Worm (Caenorhabditis elegans) whole organism, L3 larva: ENCODE data around the gene plr-1.

Experiments
- R02D3.7 ChIP-seq: fragments of 150-350 bp; optimal IDR thresholded peaks from 2 replicates; lab custom pipeline; 2014; ENCODE audit warnings: missing biosample characterization, missing genetic modification characterization
- egl-5 ChIP-seq: fragments of 150-350 bp; optimal IDR thresholded peaks from 2 replicates; lab custom pipeline; 2017; ENCODE audit warnings: missing biosample characterization, missing genetic modification reagents, missing genetic modification characterization, inconsistent platforms
- fkh-10 ChIP-seq: sonication (generic microtip); optimal IDR thresholded peaks from 2 replicates; lab custom pipeline; 2017; ENCODE audit warnings: missing biosample characterization, missing genetic modification reagents, missing genetic modification characterization
- fos-1 ChIP-seq: fragments of 150-350 bp; optimal IDR thresholded peaks from 2 replicates; lab custom pipeline; 2014; ENCODE audit warnings: missing biosample characterization, missing genetic modification characterization
- nhr-11 ChIP-seq: fragments of 150-350 bp; optimal IDR thresholded peaks from 2 replicates; lab custom pipeline; 2014; ENCODE audit warnings: missing biosample characterization, missing genetic modification characterization
- nhr-28 ChIP-seq: fragments of 150-350 bp; optimal IDR thresholded peaks from 2 replicates; lab custom pipeline; 2014; ENCODE audit warnings: missing biosample characterization, missing genetic modification characterization
- skn-1 ChIP-seq: fragments of 150-350 bp; optimal IDR thresholded peaks from 2 replicates; lab custom pipeline; 2014; ENCODE audit warnings: missing biosample characterization, missing genetic modification characterization
- tbx-2 ChIP-seq: sonication (generic microtip); optimal IDR thresholded peaks from 2 replicates; lab custom pipeline; 2016; ENCODE audit warnings: mild to moderate bottlenecking, missing genetic modification characterization, missing compliant biosample characterization
- unc-62 ChIP-seq: fragments of 150-350 bp; sonication (generic microtip); optimal IDR thresholded peaks from 4 replicates; lab custom pipeline; 2014; ENCODE audit warnings: missing biosample characterization, missing genetic modification reagents, missing genetic modification characterization

- no peak for TF ChIP-seq tbx-2 (tag; lab: Kevin White, UChicago)
- TF ChIP-seq fos-1 (tag; lab: Kevin White, UChicago), result no peak
- TF ChIP-seq egl-5 (tag; lab: Kevin White, UChicago), result no peak
- TF ChIP-seq skn-1 (tag; lab: Kevin White, UChicago), result no peak
- TF ChIP-seq unc-62 (GFP tag; lab: Kevin White, UChicago), result no peak
- TF ChIP-seq nhr-28, result no peak
- no peak for TF ChIP-seq nhr-11 (tag; lab: Kevin White, UChicago)
- TF ChIP-seq fkh-10 (GFP tag; lab: Kevin White, UChicago), result no peak
- TF ChIP-seq R02D3.7, result no peak
Observed at ce11 chrIII:11474674-11475306, 18.1 kb downstream of the plr-1 start.
